Fruit fly (Drosophila melanogaster): ENCODE data around the gene CG10713.

- no peak for TF ChIP-seq Dif (GFP tag; optimal IDR thresholded peaks at IDR 0.05; ENCODE audit: partially characterized antibody)
- TF ChIP-seq psq (GFP tag; optimal IDR thresholded peaks at IDR 0.05): no peak
- TF ChIP-seq lola (GFP tag; optimal IDR thresholded peaks at IDR 0.05): no peak
- TF ChIP-seq Abd-B (GFP tag; optimal IDR thresholded peaks at IDR 0.05): no peak
- no peak for TF ChIP-seq Hr78 (GFP tag; optimal IDR thresholded peaks at IDR 0.05)
- no peak for TF ChIP-seq usp (GFP tag; optimal IDR thresholded peaks at IDR 0.05)
- TF ChIP-seq CG9705 (GFP tag; optimal IDR thresholded peaks at IDR 0.05): no peak
- no peak for TF ChIP-seq woc (GFP tag; optimal IDR thresholded peaks at IDR 0.05)
- no peak for TF ChIP-seq rgr (GFP tag; optimal IDR thresholded peaks at IDR 0.05)
- no peak for TF ChIP-seq brk (GFP tag; optimal IDR thresholded peaks at IDR 0.05)
- no peak for TF ChIP-seq dsf (GFP tag; optimal IDR thresholded peaks at IDR 0.05; ENCODE audit: borderline replicate concordance)
- TF ChIP-seq fru (GFP tag; optimal IDR thresholded peaks at IDR 0.05): no peak
Measured at dm6 chr3L:13384489-13384888, 50.5 kb downstream of the CG10713 start, which contains the start of gene CG14110.

Data from whole organism, wandering third instar larva.